Worm (Caenorhabditis elegans): ENCODE measurements around the gene R05F9.7.

The R05F9.7 gene

ce11 chrII:4874335-4874861 is 11.7 kb upstream of the R05F9.7 start, which contains the start of gene F11G11.15:
Gene F11G11.15, plus strand, starts transcription at chrII:4874845.
- TF ChIP-seq rcor-1 (GFP tag; IDR thresholded peaks at IDR 0.05) (no peak), ztf-26 (tag; optimal IDR thresholded peaks at IDR 0.05) (peak; percentile 39), ztf-22 (GFP tag; optimal IDR thresholded peaks at IDR 0.05) (no peak)

DNA sequence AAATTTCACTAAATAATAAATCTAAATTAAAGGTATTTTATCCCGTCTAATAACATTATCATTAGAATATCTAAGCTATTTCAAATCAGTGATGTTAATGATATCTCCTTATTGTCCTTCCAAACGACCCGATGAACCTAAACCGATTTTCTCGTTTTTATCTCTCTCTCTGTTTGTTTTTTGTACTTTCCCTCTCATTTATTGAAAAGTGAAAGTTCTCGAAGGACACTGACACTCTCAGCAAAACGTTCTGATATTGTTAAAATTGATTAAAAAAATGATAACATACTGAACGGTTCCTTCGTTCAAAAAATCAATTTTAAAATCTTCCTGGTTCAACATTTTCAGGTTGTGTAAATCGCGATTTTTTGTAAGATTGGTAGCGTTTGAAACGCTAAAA is 10.0 kb upstream of the R05F9.7 start, which contains the start of gene F11G11.13:
F11G11.13 (minus strand) TSS at position 89 of the 400 bp plus-strand sequence.
- no peak for TF ChIP-seq madf-6 (GFP tag; IDR thresholded peaks at IDR 0.05)
- TF ChIP-seq Y56A3A.18 (GFP tag; IDR thresholded peaks at IDR 0.05) = no peak
- peak; percentile 16 for TF ChIP-seq lin-40 (tag; optimal IDR thresholded peaks at IDR 0.05)

ce11 chrII:4879629-4880028 is 6.4 kb upstream of the R05F9.7 start, which contains the start of gene gst-6:
Gene gst-6, plus strand, starts transcription at chrII:4879891.
- TF ChIP-seq F39B2.1 (GFP tag; IDR thresholded peaks at IDR 0.05) = no peak
- TF ChIP-seq nhr-80 (tag; optimal IDR thresholded peaks at IDR 0.05) = peak; percentile 29
- no peak for TF ChIP-seq hrde-1 (tag; optimal IDR thresholded peaks at IDR 0.05; ENCODE audit: borderline replicate concordance)
- no peak for TF ChIP-seq ztf-28 (GFP tag; IDR thresholded peaks at IDR 0.05)
- TF ChIP-seq akir-1 (GFP tag; optimal IDR thresholded peaks at IDR 0.05) = no peak
- no peak for TF ChIP-seq hlh-26 (GFP tag; conservative IDR thresholded peaks at IDR 0.05)

- TF ChIP-seq unc-130 (GFP tag; optimal IDR thresholded peaks at IDR 0.05) (no peak), let-607 (tag; optimal IDR thresholded peaks at IDR 0.05) (no peak), rec-8 (tag; optimal IDR thresholded peaks at IDR 0.05) (no peak), nhr-80 (tag; optimal IDR thresholded peaks at IDR 0.05) (peak; percentile 58), snpc-3.4 (tag; optimal IDR thresholded peaks at IDR 0.05) (no peak), nhr-179 (tag; optimal IDR thresholded peaks at IDR 0.05) (no peak), ceh-27 (GFP tag; optimal IDR thresholded peaks at IDR 0.05) (peak; percentile 38), egl-44 (GFP tag; IDR thresholded peaks at IDR 0.05) (no peak), unc-62 (GFP tag; optimal IDR thresholded peaks at IDR 0.05) (no peak), F57C9.4 (tag; optimal IDR thresholded peaks at IDR 0.05) (no peak), tbp1 (GFP tag; optimal IDR thresholded peaks at IDR 0.05) (peak; percentile 41), aptf-3 (GFP tag; IDR thresholded peaks at IDR 0.05) (0 out of 2 replicates have a peak, but pooled peaks have one; percentile 60), dpl-1 (GFP tag; optimal IDR thresholded peaks at IDR 0.05) (peak; percentile 48), lag-1 (GFP tag; IDR thresholded peaks at IDR 0.05) (no peak), rcor-1 (GFP tag; IDR thresholded peaks at IDR 0.05) (no peak), Y95B8A.8 (GFP tag; IDR thresholded peaks at IDR 0.05) (no peak), pbrm-1 (GFP tag; IDR thresholded peaks at IDR 0.05) (no peak), ztf-22 (GFP tag; optimal IDR thresholded peaks at IDR 0.05) (no peak), pha-4 (tag; optimal IDR thresholded peaks at IDR 0.05) (no peak), hsf-1 (GFP tag; IDR thresholded peaks at IDR 0.05) (peak; percentile 44; the same call in 1 of the 2 replicates), F37B4.10 (GFP tag; IDR thresholded peaks at IDR 0.05) (no peak), lsl-1 (GFP tag; optimal IDR thresholded peaks at IDR 0.05) (peak; percentile 10), hmg-20 (GFP tag; IDR thresholded peaks at IDR 0.05) (no peak), gei-17 (GFP tag; optimal IDR thresholded peaks at IDR 0.05) (no peak), ekl-4 (GFP tag; IDR thresholded peaks at IDR 0.05) (no peak), efl-1 (GFP tag; optimal IDR thresholded peaks at IDR 0.05) (peak; percentile 68), xnd-1 (tag; optimal IDR thresholded peaks at IDR 0.05) (no peak), lsy-27 (tag; optimal IDR thresholded peaks at IDR 0.05; ENCODE audit: borderline replicate concordance, insufficient read depth) (no peak), sea-2 (GFP tag; IDR thresholded peaks at IDR 0.05) (no peak), Y53G8AR.9 (GFP tag; conservative IDR thresholded peaks at IDR 0.05) (no peak), snpc-1.1 (tag; optimal IDR thresholded peaks at IDR 0.05; ENCODE audit: insufficient read depth) (no peak), F10E7.11 (tag; optimal IDR thresholded peaks at IDR 0.05) (no peak), sdz-38 (tag; optimal IDR thresholded peaks at IDR 0.05) (no peak)
These were observed 4.3 kb upstream of the R05F9.7 start, which contains the start of gene gst-7 for ce11 chrII:4881727-4882126. Gene gst-7, plus strand, starts transcription at chrII:4882062.

Measured in whole organism, young adult.